Worm (Caenorhabditis elegans): Measurements from ENCODE around the gene srw-76.

Gene srw-76

DNA sequence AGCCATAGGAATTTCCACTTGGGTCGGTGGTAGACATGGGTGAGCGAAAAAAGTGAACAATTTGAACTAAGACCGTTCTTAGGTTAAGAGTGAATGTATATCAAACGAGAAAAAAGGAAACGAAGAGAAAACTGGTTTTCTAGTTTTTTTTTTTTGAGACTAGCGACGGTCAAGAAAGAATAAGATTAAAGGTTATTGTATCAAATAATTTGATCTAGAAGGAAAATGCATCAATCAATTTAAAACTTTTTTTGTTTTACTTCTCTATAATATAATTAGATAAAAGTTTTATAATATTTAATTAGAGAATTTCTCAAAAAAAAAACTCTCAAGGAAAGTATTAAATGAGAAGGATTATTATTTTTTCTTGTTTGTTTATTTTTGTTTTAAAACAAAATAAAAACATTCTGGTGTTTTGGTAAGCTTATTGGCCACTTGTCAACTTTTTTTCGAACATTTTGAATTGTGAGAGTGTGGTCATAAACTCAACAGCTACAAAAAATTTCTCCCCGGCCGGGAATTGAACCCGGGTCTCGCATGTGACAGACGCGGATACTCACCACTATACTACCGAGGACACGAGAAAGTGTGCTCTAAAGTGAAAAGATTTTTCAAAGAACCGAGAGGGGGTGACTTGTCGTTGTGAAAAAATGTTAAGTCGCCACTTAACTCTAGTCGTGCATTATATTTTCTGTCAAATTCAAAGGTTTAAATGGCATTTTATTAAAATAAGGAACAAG, 7.3 kb upstream of the srw-76 start, which contains the start of gene W06G6.17 (continued):
- no peak for TF ChIP-seq F57C9.4 (tag; optimal IDR thresholded peaks at IDR 0.05)
- no peak for TF ChIP-seq hsf-1 (GFP tag; IDR thresholded peaks at IDR 0.05)
- TF ChIP-seq gei-17 (GFP tag; optimal IDR thresholded peaks at IDR 0.05), result no peak
- TF ChIP-seq F33H1.4 (GFP tag; IDR thresholded peaks at IDR 0.05), result no peak
- no peak for TF ChIP-seq C17E4.6 (GFP tag; IDR thresholded peaks at IDR 0.05)
- TF ChIP-seq nhr-80 (tag; optimal IDR thresholded peaks at IDR 0.05), result no peak
- TF ChIP-seq snpc-4 (GFP tag; optimal IDR thresholded peaks at IDR 0.05), result peak; percentile 15
- peak in 3 of 4 experiments; percentile 42 to 86 (median 79) for TF ChIP-seq snpc-4 (tag; optimal IDR thresholded peaks at IDR 0.05)
- TF ChIP-seq madf-6 (GFP tag; IDR thresholded peaks at IDR 0.05), result no peak
- no peak for TF ChIP-seq fkh-3 (tag; optimal IDR thresholded peaks at IDR 0.05)
- TF ChIP-seq rcor-1 (GFP tag; IDR thresholded peaks at IDR 0.05), result no peak
- no peak for TF ChIP-seq ama-1 (optimal IDR thresholded peaks at IDR 0.05)
- no peak for TF ChIP-seq ama-1 (GFP tag; optimal IDR thresholded peaks at IDR 0.05)
- no peak for TF ChIP-seq ZK185.1 (tag; optimal IDR thresholded peaks at IDR 0.05; ENCODE audit: poor library complexity, severe bottlenecking)
- TF ChIP-seq ztf-3 (GFP tag; optimal IDR thresholded peaks at IDR 0.05), result no peak
- TF ChIP-seq F22D6.2 (tag; optimal IDR thresholded peaks at IDR 0.05), result no peak
- TF ChIP-seq ceh-91 (GFP tag; IDR thresholded peaks at IDR 0.05), result no peak
- TF ChIP-seq F39B2.1 (GFP tag; IDR thresholded peaks at IDR 0.05), result no peak
- TF ChIP-seq F37B4.10 (GFP tag; IDR thresholded peaks at IDR 0.05), result no peak

DNA sequence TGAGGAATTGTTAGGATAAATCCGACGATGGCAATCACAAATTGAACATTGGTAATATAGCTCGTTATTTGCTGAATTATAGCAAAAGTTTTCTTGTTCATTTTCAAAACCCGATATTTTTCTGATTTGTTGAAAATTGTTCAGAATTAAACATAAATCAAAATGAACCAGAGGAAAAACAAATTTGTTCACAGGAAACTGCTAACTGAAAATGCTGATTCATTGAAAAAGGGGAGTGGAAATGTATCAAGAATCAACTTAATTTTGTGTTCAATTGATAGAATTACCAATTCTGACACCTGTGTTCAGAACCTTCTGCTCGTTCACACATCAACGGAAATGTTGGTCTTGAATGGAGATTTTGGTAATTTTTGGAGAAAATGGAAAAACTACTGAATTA, 5.5 kb upstream of the srw-76 start, which contains the start of gene srw-77:
Gene srw-77 (minus strand): TSS at position 101 of the 400 bp plus-strand sequence.
- no peak for TF ChIP-seq rcor-1 (GFP tag; IDR thresholded peaks at IDR 0.05)
- TF ChIP-seq cebp-1 (GFP tag; IDR thresholded peaks at IDR 0.05), result no peak
- TF ChIP-seq cebp-1 (tag; optimal IDR thresholded peaks at IDR 0.05), result no peak
- no peak for TF ChIP-seq somi-1 (GFP tag; optimal IDR thresholded peaks at IDR 0.05)
- no peak for TF ChIP-seq mes-4 (tag; optimal IDR thresholded peaks at IDR 0.05)
- TF ChIP-seq gei-17 (GFP tag; optimal IDR thresholded peaks at IDR 0.05), result no peak
- no peak for TF ChIP-seq ceh-91 (GFP tag; IDR thresholded peaks at IDR 0.05)
- no peak for TF ChIP-seq Y53G8AR.9 (GFP tag; conservative IDR thresholded peaks at IDR 0.05)

- TF ChIP-seq ztf-3 (GFP tag; optimal IDR thresholded peaks at IDR 0.05) (no peak), F22D6.2 (tag; optimal IDR thresholded peaks at IDR 0.05) (no peak), him-1 (tag; optimal IDR thresholded peaks at IDR 0.05) (peak; percentile 71), bed-1 (GFP tag; IDR thresholded peaks at IDR 0.05) (no peak), akir-1 (GFP tag; optimal IDR thresholded peaks at IDR 0.05) (no peak), bed-2 (GFP tag; IDR thresholded peaks at IDR 0.05) (no peak), zim-3 (tag; optimal IDR thresholded peaks at IDR 0.05) (no peak), snpc-1.1 (tag; optimal IDR thresholded peaks at IDR 0.05; ENCODE audit: insufficient read depth) (peak; percentile 51), B0261.1 (tag; optimal IDR thresholded peaks at IDR 0.05) (peak; percentile 79), ceh-100 (GFP tag; IDR thresholded peaks at IDR 0.05) (no peak), let-607 (tag; optimal IDR thresholded peaks at IDR 0.05) (no peak), lag-1 (GFP tag; IDR thresholded peaks at IDR 0.05) (no peak), hlh-26 (GFP tag; conservative IDR thresholded peaks at IDR 0.05) (no peak), ztf-18 (tag; optimal IDR thresholded peaks at IDR 0.05) (peak; percentile 46), F39B2.1 (GFP tag; IDR thresholded peaks at IDR 0.05) (no peak), attf-3 (GFP tag; conservative IDR thresholded peaks at IDR 0.05) (no peak), T26A5.8 (tag; optimal IDR thresholded peaks at IDR 0.05) (no peak), rcor-1 (GFP tag; IDR thresholded peaks at IDR 0.05) (no peak), F57C9.4 (tag; optimal IDR thresholded peaks at IDR 0.05) (no peak), ztf-6 (GFP tag; IDR thresholded peaks at IDR 0.05) (no peak), ets-4 (GFP tag; optimal IDR thresholded peaks at IDR 0.05) (no peak), cebp-1 (GFP tag; IDR thresholded peaks at IDR 0.05) (no peak), cebp-1 (tag; optimal IDR thresholded peaks at IDR 0.05) (no peak), F55B11.4 (tag; optimal IDR thresholded peaks at IDR 0.05; ENCODE audit: borderline replicate concordance, insufficient read depth) (no peak), mcd-1 (GFP tag; IDR thresholded peaks at IDR 0.05) (0 out of 2 replicates have a peak, but pooled peaks have one; percentile 15), ceh-40 (GFP tag; IDR thresholded peaks at IDR 0.05) (no peak), ztf-28 (GFP tag; IDR thresholded peaks at IDR 0.05) (no peak), dpff-1 (tag; optimal IDR thresholded peaks at IDR 0.05) (no peak)
Observed at ce11 chrV:16640366-16640765, 2.3 kb upstream of the srw-76 start.
